Fruit fly (Drosophila melanogaster) whole organism: ENCODE measurements around the gene Karl.

Source experiments
- CG8478 ChIP-seq: fragments of >200 bp; optimal IDR thresholded peaks from 2 replicates; lab custom pipeline; 2018; ENCODE audit warnings: inconsistent platforms
- Dll ChIP-seq: fragments of >200 bp; optimal IDR thresholded peaks from 2 replicates; lab custom pipeline; 2017
- EcR ChIP-seq, 2 experiments: fragments of >200 bp; optimal IDR thresholded peaks; 2 replicates each; lab custom pipeline; 2017; ENCODE audit warnings: missing biosample characterization in 2 of 2, missing genetic modification characterization in 2 of 2, missing genetic modification reagents in 2 of 2
- pan ChIP-seq: fragments of >200 bp; optimal IDR thresholded peaks from 2 replicates; lab custom pipeline; 2017
- psq ChIP-seq: fragments of >200 bp; optimal IDR thresholded peaks from 2 replicates; lab custom pipeline; 2017
- usp ChIP-seq: fragments of >200 bp; optimal IDR thresholded peaks from 2 replicates; lab custom pipeline; 2017; ENCODE audit warnings: missing biosample characterization, missing genetic modification characterization, mixed read lengths

Karl gene

DNA sequence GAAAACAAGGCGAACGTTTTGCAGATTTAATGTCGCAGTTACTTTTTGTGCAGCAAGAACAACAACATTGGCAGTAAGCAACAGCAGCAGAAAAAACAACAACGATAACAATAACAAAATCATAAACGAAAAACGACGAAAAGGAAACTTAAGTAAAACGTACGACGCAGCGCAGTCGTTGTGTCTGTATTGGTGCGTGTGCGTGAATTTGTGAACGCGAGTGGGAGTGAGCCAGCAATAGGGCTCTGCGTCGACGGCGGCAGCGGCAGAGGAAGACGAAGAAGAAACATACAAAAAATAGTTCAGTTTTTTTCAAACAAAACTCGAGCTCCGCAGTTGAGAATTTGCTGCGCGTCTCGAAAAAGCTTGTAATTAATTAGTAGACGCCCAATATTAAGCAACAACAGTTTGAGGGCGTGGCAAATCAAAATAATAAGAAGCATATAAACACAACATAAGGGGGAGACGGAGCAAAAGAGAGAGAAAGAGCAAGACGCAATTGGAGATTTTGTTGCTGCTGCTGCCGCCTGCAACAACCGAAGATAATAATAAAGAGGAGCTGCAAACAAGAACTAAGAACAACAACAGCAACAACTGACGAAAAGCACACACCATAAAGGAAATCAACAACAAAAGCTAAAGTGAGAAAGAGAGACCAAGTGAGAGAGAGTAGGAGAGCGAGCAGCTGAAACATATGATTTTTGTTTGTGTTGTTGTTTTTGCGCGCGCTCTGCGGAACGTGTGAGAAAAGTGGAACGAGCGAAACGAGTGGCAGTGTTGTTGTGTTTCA, 30.2 kb downstream of the Karl start:
- no peak for TF ChIP-seq Dll (lab: Kevin White, UChicago)
- no peak for TF ChIP-seq pan (lab: Kevin White, UChicago)
- TF ChIP-seq CG8478 (lab: Kevin White, UChicago): no peak
- TF ChIP-seq usp (GFP tag; lab: Kevin White, UChicago): no peak
- no peak for TF ChIP-seq psq
- no peak for TF ChIP-seq EcR (GFP tag; optimal IDR thresholded peaks at IDR 0.05; lab: Kevin White, UChicago)

- no peak for TF ChIP-seq usp (GFP tag; lab: Kevin White, UChicago)
- TF ChIP-seq CG8478 (lab: Kevin White, UChicago): no peak
- TF ChIP-seq EcR (GFP tag; optimal IDR thresholded peaks at IDR 0.05; lab: Kevin White, UChicago): no peak
- TF ChIP-seq psq: no peak
- no peak for TF ChIP-seq pan (lab: Kevin White, UChicago)
- TF ChIP-seq Dll (lab: Kevin White, UChicago): no peak
Measured at dm6 chrX:11818047-11818766, 31.0 kb downstream of the Karl start.

- no peak for TF ChIP-seq CG8478 (lab: Kevin White, UChicago)
- TF ChIP-seq Dll (lab: Kevin White, UChicago): peak; percentile 9
Measured at dm6 chrX:11818767-11819089, 31.5 kb downstream of the Karl start.

DNA sequence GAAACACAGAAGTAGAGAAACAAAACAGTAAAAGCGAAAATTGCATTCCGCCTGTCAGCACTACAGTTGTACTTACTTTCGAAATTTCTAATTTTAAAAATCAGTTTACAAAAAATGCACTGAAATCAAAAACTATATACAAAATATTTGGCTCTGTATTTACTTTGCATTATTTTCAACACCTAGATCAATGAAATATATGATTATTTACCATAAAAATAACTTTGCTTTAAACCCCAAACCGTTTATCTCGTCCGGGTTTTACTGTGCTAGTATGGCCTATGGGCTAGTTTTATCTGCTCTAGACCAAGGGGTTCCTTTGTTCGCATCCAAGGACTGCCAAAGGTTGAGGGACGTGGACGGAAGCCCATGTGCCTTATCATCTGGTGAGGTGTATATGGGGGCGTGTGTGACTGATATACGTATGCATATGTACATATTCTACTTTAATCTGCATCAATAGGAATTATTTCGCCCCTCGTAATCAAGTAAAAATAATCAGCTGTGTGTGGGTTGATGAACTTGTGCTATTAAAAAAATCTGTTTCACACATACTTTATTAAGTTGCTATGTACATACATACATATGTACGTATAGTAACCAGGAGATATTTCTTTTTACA, 32.2 kb downstream of the Karl start:
- TF ChIP-seq psq (no peak), CG8478 (lab: Kevin White, UChicago) (no peak), pan (lab: Kevin White, UChicago) (no peak), usp (GFP tag; lab: Kevin White, UChicago) (no peak), Dll (lab: Kevin White, UChicago) (no peak), EcR (GFP tag; optimal IDR thresholded peaks at IDR 0.05; lab: Kevin White, UChicago) (no peak)

DNA sequence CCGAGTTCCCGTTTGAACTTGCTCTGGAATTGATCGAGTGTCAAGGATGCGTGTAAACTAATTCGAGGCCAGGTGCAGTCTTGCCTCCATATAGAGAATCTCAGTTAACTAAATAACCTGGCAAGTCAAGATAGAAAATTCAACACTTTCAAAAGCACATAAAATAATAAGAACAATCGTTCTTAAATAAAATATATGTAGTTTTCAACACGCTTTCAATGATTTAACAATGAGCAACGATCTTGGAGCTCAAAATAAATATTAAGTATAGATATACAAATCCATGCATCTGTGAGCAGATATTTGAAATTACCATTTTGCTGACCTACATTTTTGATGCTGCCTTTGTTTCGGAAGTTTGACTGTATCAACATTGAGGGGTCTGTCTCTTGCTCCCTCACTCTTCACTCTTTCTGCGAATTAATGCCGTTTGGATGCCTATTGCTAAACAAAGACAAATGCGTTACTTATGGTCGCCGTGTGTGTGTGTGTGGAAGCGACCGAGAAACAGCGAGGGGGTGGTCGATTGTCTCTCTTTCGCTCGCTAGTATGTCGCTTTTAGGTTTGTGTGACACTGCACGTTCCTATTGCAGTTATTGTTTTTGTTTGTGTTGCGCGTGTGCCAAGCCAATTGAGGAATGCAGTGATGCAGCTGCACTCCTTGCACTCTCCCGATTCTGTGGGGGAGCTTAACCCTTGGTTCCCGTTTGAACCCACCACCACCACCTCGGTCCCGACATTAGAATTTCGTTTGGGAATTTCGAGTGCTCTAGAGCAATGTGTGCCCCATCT, 33.3 kb downstream of the Karl start:
- TF ChIP-seq usp (GFP tag; lab: Kevin White, UChicago) (no peak), psq (no peak), Dll (lab: Kevin White, UChicago) (no peak), CG8478 (lab: Kevin White, UChicago) (no peak), pan (lab: Kevin White, UChicago) (no peak)

dm6 chrX:11821946-11822345, 34.8 kb downstream of the Karl start:
- TF ChIP-seq Dll (lab: Kevin White, UChicago): no peak
- TF ChIP-seq CG8478 (lab: Kevin White, UChicago): no peak
- no peak for TF ChIP-seq EcR (GFP tag; optimal IDR thresholded peaks at IDR 0.05; lab: Kevin White, UChicago)
- TF ChIP-seq psq: no peak
- TF ChIP-seq pan (lab: Kevin White, UChicago): no peak
- TF ChIP-seq usp (GFP tag; lab: Kevin White, UChicago): no peak

dm6 chrX:11823003-11823402, 35.8 kb downstream of the Karl start:
- no peak for TF ChIP-seq psq

- TF ChIP-seq psq: no peak
- no peak for TF ChIP-seq Dll (lab: Kevin White, UChicago)
- no peak for TF ChIP-seq pan (lab: Kevin White, UChicago)
- TF ChIP-seq usp (GFP tag; lab: Kevin White, UChicago): no peak
- no peak for TF ChIP-seq CG8478 (lab: Kevin White, UChicago)
- TF ChIP-seq EcR (GFP tag; optimal IDR thresholded peaks at IDR 0.05; lab: Kevin White, UChicago): no peak
Measured at dm6 chrX:11828336-11829007, 41.3 kb downstream of the Karl start.

DNA sequence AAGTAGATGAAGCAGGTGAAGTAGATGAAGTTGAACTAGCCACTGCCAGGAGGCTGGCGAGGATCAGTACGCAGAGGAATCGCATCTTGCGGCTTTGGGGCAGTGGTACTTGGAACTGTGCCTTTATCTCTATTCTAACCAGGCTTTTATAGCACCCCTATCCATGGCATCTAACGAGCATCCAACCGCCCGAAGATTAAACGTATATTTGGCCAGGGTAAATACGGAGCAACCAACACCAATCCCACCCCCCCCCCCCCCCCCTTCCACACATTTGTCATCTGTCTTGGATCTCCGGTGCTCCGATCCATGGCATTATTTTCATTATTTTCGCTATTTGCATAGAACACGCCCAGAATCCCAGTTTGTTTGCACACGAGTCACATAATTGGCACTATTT, 50.7 kb downstream of the Karl start, which contains the start of gene CG15741:
Gene CG15741, minus strand, starts transcription at position 101 of the 400 bp plus-strand sequence.
- TF ChIP-seq usp (GFP tag; lab: Kevin White, UChicago) (no peak), Dll (lab: Kevin White, UChicago) (no peak), pan (lab: Kevin White, UChicago) (no peak), psq (no peak)

DNA sequence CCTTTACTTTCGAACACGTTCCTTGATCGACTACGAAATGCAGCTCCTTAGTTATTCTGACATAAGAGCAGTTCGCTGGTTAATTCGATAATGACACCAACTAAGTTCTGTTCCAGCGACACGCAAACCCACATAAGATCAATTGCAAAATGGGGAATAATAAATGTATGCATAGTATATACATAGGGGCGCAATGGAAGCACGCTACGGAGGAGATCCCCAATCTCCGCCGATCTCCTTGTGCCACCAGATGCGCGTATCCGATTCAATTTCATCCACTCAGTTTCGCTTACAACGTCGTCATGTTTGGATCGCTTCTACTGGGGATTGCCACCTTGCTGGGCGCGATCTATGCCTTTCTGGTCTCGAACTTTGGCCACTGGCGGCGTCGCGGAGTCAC, 52.1 kb downstream of the Karl start, which contains the start of gene Cyp28c1:
Gene Cyp28c1, plus strand, starts transcription at position 301 of the 400 bp plus-strand sequence.
- no peak for TF ChIP-seq psq
